Worm (Caenorhabditis elegans): ENCODE data around the gene F47B10.5.

The F47B10.5 gene

ce11 chrX:10910716-10911115 is 20.4 kb upstream of the F47B10.5 start, which contains the start of gene F47B10.8:
TSS of gene F47B10.8 (minus strand) at chrX:10910816.
- no peak for TF ChIP-seq hlh-6 (tag; optimal IDR thresholded peaks at IDR 0.05)
- no peak for TF ChIP-seq nhr-232 (tag; optimal IDR thresholded peaks at IDR 0.05)
- TF ChIP-seq che-1 (tag; optimal IDR thresholded peaks at IDR 0.05), result no peak
- no peak for TF ChIP-seq sox-2 (GFP tag; IDR thresholded peaks at IDR 0.05)
- no peak for TF ChIP-seq ztf-16 (tag; optimal IDR thresholded peaks at IDR 0.05)
- no peak for TF ChIP-seq zip-5 (tag; optimal IDR thresholded peaks at IDR 0.05)
- TF ChIP-seq ets-4 (tag; optimal IDR thresholded peaks at IDR 0.05), result no peak
- no peak for TF ChIP-seq lin-11 (tag; optimal IDR thresholded peaks at IDR 0.05)
- TF ChIP-seq fkh-10 (GFP tag; optimal IDR thresholded peaks at IDR 0.05), result no peak
- TF ChIP-seq ceh-2 (tag; optimal IDR thresholded peaks at IDR 0.05), result no peak

ce11 chrX:10909661-10910060 is 19.3 kb upstream of the F47B10.5 start:
- TF ChIP-seq sox-2 (GFP tag; IDR thresholded peaks at IDR 0.05) (no peak), unc-55 (GFP tag; optimal IDR thresholded peaks at IDR 0.05) (peak; percentile 55), ztf-16 (tag; optimal IDR thresholded peaks at IDR 0.05) (no peak)

ce11 chrX:10907418-10907817 is 17.1 kb upstream of the F47B10.5 start:
- TF ChIP-seq nhr-11 (tag; optimal IDR thresholded peaks at IDR 0.05) (no peak), hlh-8 (tag; optimal IDR thresholded peaks at IDR 0.05) (no peak), ceh-9 (tag; optimal IDR thresholded peaks at IDR 0.05) (no peak), unc-3 (GFP tag; conservative IDR thresholded peaks at IDR 0.05) (no peak), unc-3 (tag; optimal IDR thresholded peaks at IDR 0.05) (no peak), T23F11.4 (GFP tag; optimal IDR thresholded peaks at IDR 0.05) (no peak), pag-3 (tag; optimal IDR thresholded peaks at IDR 0.05; ENCODE audit: borderline replicate concordance) (no peak), pha-4 (tag; optimal IDR thresholded peaks at IDR 0.05) (no peak), rnt-1 (tag; optimal IDR thresholded peaks at IDR 0.05) (no peak), zip-5 (tag; optimal IDR thresholded peaks at IDR 0.05) (no peak)

ce11 chrX:10903416-10903815 is 13.1 kb upstream of the F47B10.5 start:
- TF ChIP-seq ceh-31 (tag; optimal IDR thresholded peaks at IDR 0.05) (no peak), nhr-232 (tag; optimal IDR thresholded peaks at IDR 0.05) (no peak), K09A11.1 (tag; optimal IDR thresholded peaks at IDR 0.05; ENCODE audit: insufficient read depth) (no peak), hlh-6 (tag; optimal IDR thresholded peaks at IDR 0.05) (no peak), Y22D7AL.16 (tag; optimal IDR thresholded peaks at IDR 0.05) (no peak), nfya-1 (tag; optimal IDR thresholded peaks at IDR 0.05) (no peak), sox-4 (tag; optimal IDR thresholded peaks at IDR 0.05) (no peak), ceh-24 (tag; optimal IDR thresholded peaks at IDR 0.05) (no peak), pag-3 (tag; optimal IDR thresholded peaks at IDR 0.05; ENCODE audit: borderline replicate concordance) (no peak), hlh-15 (tag; optimal IDR thresholded peaks at IDR 0.05) (no peak), fkh-6 (tag; optimal IDR thresholded peaks at IDR 0.05) (no peak), ceh-34 (tag; optimal IDR thresholded peaks at IDR 0.05) (no peak), pha-2 (tag; optimal IDR thresholded peaks at IDR 0.05) (no peak), tbx-2 (tag; optimal IDR thresholded peaks at IDR 0.05) (no peak), ceh-45 (GFP tag; IDR thresholded peaks at IDR 0.05) (no peak)

ce11 chrX:10902723-10903322 is 12.5 kb upstream of the F47B10.5 start, which contains the start of gene acbp-3:
TSS of gene acbp-3 (plus strand) at chrX:10903272.
- no peak for TF ChIP-seq pha-4 (tag; optimal IDR thresholded peaks at IDR 0.05)
- no peak for TF ChIP-seq fax-1 (tag; optimal IDR thresholded peaks at IDR 0.05)

- TF ChIP-seq ceh-45 (GFP tag; IDR thresholded peaks at IDR 0.05) (no peak), fkh-6 (tag; optimal IDR thresholded peaks at IDR 0.05) (no peak), pat-9 (tag; optimal IDR thresholded peaks at IDR 0.05) (no peak), sox-4 (tag; optimal IDR thresholded peaks at IDR 0.05) (no peak), elt-2 (tag; optimal IDR thresholded peaks at IDR 0.05) (peak; percentile 48)
Observed at ce11 chrX:10901766-10902165, 11.4 kb upstream of the F47B10.5 start.
